Worm (Caenorhabditis elegans): ENCODE data around the gene C02B4.3.

The C02B4.3 gene

ce11 chrX:12627797-12628196 is 31.9 kb downstream of the C02B4.3 start (continued):
- no peak for TF ChIP-seq vab-15 (tag; optimal IDR thresholded peaks at IDR 0.05)
- TF ChIP-seq lin-15B (tag; optimal IDR thresholded peaks at IDR 0.05): no peak
- TF ChIP-seq jun-1 (tag; optimal IDR thresholded peaks at IDR 0.05): peak; percentile 5
- TF ChIP-seq pqm-1 (tag; optimal IDR thresholded peaks at IDR 0.05): peak; percentile 62
- TF ChIP-seq hlh-17 (GFP tag; optimal IDR thresholded peaks at IDR 0.05; ENCODE audit: borderline replicate concordance): no peak
- no peak for TF ChIP-seq snpc-4 (tag; optimal IDR thresholded peaks at IDR 0.05)
- TF ChIP-seq lin-14 (GFP tag; optimal IDR thresholded peaks at IDR 0.05): peak; percentile 56
- TF ChIP-seq unc-86 (tag; optimal IDR thresholded peaks at IDR 0.05): no peak
- peak; percentile 25 for TF ChIP-seq snu-23 (GFP tag; optimal IDR thresholded peaks at IDR 0.05)
- no peak for TF ChIP-seq fos-1 (tag; optimal IDR thresholded peaks at IDR 0.05)
- no peak for TF ChIP-seq mep-1 (tag; optimal IDR thresholded peaks at IDR 0.05)
- no peak for TF ChIP-seq F16B12.6 (tag; optimal IDR thresholded peaks at IDR 0.05)
- TF ChIP-seq elt-3 (tag; optimal IDR thresholded peaks at IDR 0.05): peak in 5 of 6 experiments; percentile 22 to 88 (median 32)
- no peak for TF ChIP-seq nhr-11 (tag; optimal IDR thresholded peaks at IDR 0.05)
- no peak for TF ChIP-seq fkh-8 (tag; optimal IDR thresholded peaks at IDR 0.05)
- no peak for TF ChIP-seq unc-98 (GFP tag; IDR thresholded peaks at IDR 0.05)
- TF ChIP-seq ets-5 (GFP tag; IDR thresholded peaks at IDR 0.05): no peak
- no peak for TF ChIP-seq hpl-2 (GFP tag; optimal IDR thresholded peaks at IDR 0.05)
- no peak for TF ChIP-seq zip-4 (GFP tag; optimal IDR thresholded peaks at IDR 0.05)
- TF ChIP-seq ceh-8 (GFP tag; optimal IDR thresholded peaks at IDR 0.05): no peak
- TF ChIP-seq dpl-1 (GFP tag; optimal IDR thresholded peaks at IDR 0.05): no peak
- no peak for TF ChIP-seq ceh-63 (GFP tag; optimal IDR thresholded peaks at IDR 0.05)
- no peak for TF ChIP-seq nhr-77 (tag; optimal IDR thresholded peaks at IDR 0.05)
- TF ChIP-seq ztf-4 (tag; optimal IDR thresholded peaks at IDR 0.05): no peak
- TF ChIP-seq tbx-2 (tag; optimal IDR thresholded peaks at IDR 0.05): peak; percentile 23
- no peak for TF ChIP-seq pax-3 (tag; optimal IDR thresholded peaks at IDR 0.05)
- no peak for TF ChIP-seq nhr-84 (tag; optimal IDR thresholded peaks at IDR 0.05)
- no peak for TF ChIP-seq egl-13 (tag; optimal IDR thresholded peaks at IDR 0.05)
- no peak for TF ChIP-seq hlh-4 (tag; optimal IDR thresholded peaks at IDR 0.05)
- TF ChIP-seq alr-1 (tag; optimal IDR thresholded peaks at IDR 0.05; ENCODE audit: borderline replicate concordance): no peak
- TF ChIP-seq ceh-88 (GFP tag; IDR thresholded peaks at IDR 0.05): no peak
- no peak for TF ChIP-seq ceh-90 (tag; optimal IDR thresholded peaks at IDR 0.05)
- TF ChIP-seq lin-39 (tag; optimal IDR thresholded peaks at IDR 0.05): no peak
- no peak for TF ChIP-seq ama-1 (optimal IDR thresholded peaks at IDR 0.05)
- no peak for TF ChIP-seq ceh-82 (tag; optimal IDR thresholded peaks at IDR 0.05)
- TF ChIP-seq zag-1 (tag; optimal IDR thresholded peaks at IDR 0.05): no peak
- TF ChIP-seq nhr-19 (GFP tag; conservative IDR thresholded peaks at IDR 0.05): peak; percentile 17; the same call in 1 of the 2 replicates
- no peak for TF ChIP-seq xbp-1 (tag; optimal IDR thresholded peaks at IDR 0.05)
- TF ChIP-seq rnt-1 (tag; optimal IDR thresholded peaks at IDR 0.05): no peak
- TF ChIP-seq lsy-2 (tag; optimal IDR thresholded peaks at IDR 0.05): peak in 1 of 2 experiments; percentile 14
- TF ChIP-seq lin-35 (GFP tag; optimal IDR thresholded peaks at IDR 0.05): peak in 1 of 2 experiments; percentile 9
- TF ChIP-seq C34B4.2 (tag; optimal IDR thresholded peaks at IDR 0.05): no peak
- no peak for TF ChIP-seq nhr-12 (tag; optimal IDR thresholded peaks at IDR 0.05)
- peak; percentile 63 for TF ChIP-seq nhr-20 (tag; optimal IDR thresholded peaks at IDR 0.05)
- TF ChIP-seq mab-9 (GFP tag; IDR thresholded peaks at IDR 0.05): no peak
- no peak for TF ChIP-seq tlp-1 (tag; optimal IDR thresholded peaks at IDR 0.05)
- no peak for TF ChIP-seq irx-1 (tag; optimal IDR thresholded peaks at IDR 0.05)
- TF ChIP-seq Y116A8C.19 (tag; optimal IDR thresholded peaks at IDR 0.05; ENCODE audit: borderline replicate concordance): no peak
- TF ChIP-seq swsn-7 (tag; optimal IDR thresholded peaks at IDR 0.05): no peak
- no peak for TF ChIP-seq sptf-1 (tag; optimal IDR thresholded peaks at IDR 0.05)
- no peak for TF ChIP-seq isw-1 (GFP tag; IDR thresholded peaks at IDR 0.05)
- no peak for TF ChIP-seq mef-2 (tag; optimal IDR thresholded peaks at IDR 0.05)
